In genomic region chrII:13219373-13219772, ce11 we compare ENCODE assay signal across 2 worm cellular contexts.
TF ChIP-seq lines count a peak whose summit lies in the region.

No protein-coding gene starts in this region.

TF ChIP-seq in whole organism, L1 larva, 84 proteins besides CTCF, POLR2A, EP300 and RAD21:
- TF ChIP-seq dsc-1 (tag; optimal IDR thresholded peaks at IDR 0.05; lab: Kevin White, UChicago) (peak; percentile 64), mdl-1 (tag; optimal IDR thresholded peaks at IDR 0.05; lab: Kevin White, UChicago) (no peak)

TF ChIP-seq in whole organism, L4 larva, 104 proteins besides CTCF, POLR2A, EP300 and RAD21:
- peak in 1 of 2 experiments; percentile 67 for TF ChIP-seq unc-62 (GFP tag; optimal IDR thresholded peaks at IDR 0.05 in 1 of 2; lab: Kevin White, UChicago)
- TF ChIP-seq unc-62 (tag; optimal IDR thresholded peaks at IDR 0.05; lab: Kevin White, UChicago): no peak
- peak; percentile 87 for TF ChIP-seq aha-1 (tag; lab: Kevin White, UChicago)
- no peak for TF ChIP-seq vab-7 (GFP tag; IDR thresholded peaks at IDR 0.05; lab: Robert Waterston, UW)

Comparison
In these comparisons a context has a peak if more than half of its experiments do, and no peak if none do; other contexts are left out.
1. Of the 29 proteins assayed by ChIP-seq in both whole organism, L4 larva and whole organism, L1 larva: peak only in whole organism, L4 larva: aha-1; only in whole organism, L1 larva: none; in both: none; in neither: 27; mixed calls (peak in some experiments, not most) for 1.